Worm (Caenorhabditis elegans) whole organism, L1 larva: ENCODE measurements around the gene clp-6.

Source experiments
- alr-1 ChIP-seq: fragments of 200-800 bp; sonication (Bioruptor generic); optimal IDR thresholded peaks from 2 replicates; lab custom pipeline; 2018; ENCODE audit warnings: borderline replicate concordance, mild to moderate bottlenecking, missing genetic modification characterization, missing compliant biosample characterization
- aly-2 ChIP-seq: fragments of 150-350 bp; optimal IDR thresholded peaks from 2 replicates; lab custom pipeline; 2014; ENCODE audit warnings: missing biosample characterization, missing genetic modification characterization
- nhr-11 ChIP-seq: fragments of 150-350 bp; optimal IDR thresholded peaks from 2 replicates; lab custom pipeline; 2014; ENCODE audit warnings: missing biosample characterization, missing genetic modification characterization
- nhr-76 ChIP-seq: sonication (generic microtip); optimal IDR thresholded peaks from 2 replicates; lab custom pipeline; 2017; ENCODE audit warnings: missing biosample characterization, missing genetic modification characterization
- ztf-11 ChIP-seq, 2 experiments: sonication (generic microtip); optimal IDR thresholded peaks; 2 replicates each; lab custom pipeline; 2016 to 2017; ENCODE audit warnings: missing genetic modification characterization in 2 of 2, missing biosample characterization in 1 of 2, missing compliant biosample characterization in 1 of 2

DNA sequence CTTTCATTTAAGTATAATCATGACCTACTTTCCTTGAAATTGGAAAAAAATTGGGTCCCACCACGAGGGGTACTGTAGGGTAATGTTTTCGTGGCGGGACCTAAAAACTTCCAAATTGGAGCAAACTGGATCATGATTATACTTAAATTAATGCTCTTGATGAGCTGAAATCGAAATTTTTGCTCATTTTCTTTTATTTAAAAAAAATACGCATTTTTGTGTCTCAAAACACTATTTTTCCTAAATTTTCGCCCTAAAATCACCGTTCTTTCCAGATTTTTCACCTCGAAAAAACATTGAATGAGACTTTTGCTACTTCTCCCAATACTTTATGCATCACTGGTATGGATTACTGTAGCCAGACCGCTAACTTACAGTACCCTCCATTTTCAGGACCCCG, 28.6 kb downstream of the clp-6 start, which contains the start of gene spp-31:
- TF ChIP-seq ztf-11 (tag; optimal IDR thresholded peaks at IDR 0.05; lab: Kevin White, UChicago) (no peak), nhr-76 (tag; lab: Kevin White, UChicago) (no peak), alr-1 (tag; lab: Kevin White, UChicago) (no peak), nhr-11 (tag; lab: Kevin White, UChicago) (no peak), aly-2 (no peak)
